Fruit fly (Drosophila melanogaster): Measurements from ENCODE around the gene Whamy.
A peak's percentile ranks its signal among the peaks of the same experiment; 100 is the strongest.

Gene Whamy

dm6 chr3R:9777941-9778360, 3.7 kb upstream of the Whamy start, which contains the start of gene RpS29 (continued):
- TF ChIP-seq CG9139 (GFP tag; optimal IDR thresholded peaks at IDR 0.05) (peak; percentile 34), svp (GFP tag) (peak; percentile 67), Gug (GFP tag; IDR thresholded peaks at IDR 0.05) (no peak), fkh (GFP tag; optimal IDR thresholded peaks at IDR 0.05) (no peak), Eip75B (GFP tag; optimal IDR thresholded peaks at IDR 0.05) (peak; percentile 57), CG7368 (GFP tag; optimal IDR thresholded peaks at IDR 0.05) (peak; percentile 49), topi (GFP tag; optimal IDR thresholded peaks at IDR 0.05) (peak; percentile 76), eg (GFP tag; IDR thresholded peaks at IDR 0.05) (0 out of 3 replicates have a peak, but pooled peaks have one; percentile 44), CG3919 (GFP tag; optimal IDR thresholded peaks at IDR 0.05) (peak; percentile 73), CG6163 (GFP tag; IDR thresholded peaks at IDR 0.05) (peak; percentile 53; the same call in 2 of the 3 replicates), pdm3 (GFP tag; optimal IDR thresholded peaks at IDR 0.05) (peak; percentile 55), CG16779 (tag; optimal IDR thresholded peaks at IDR 0.05) (no peak), spab (GFP tag; optimal IDR thresholded peaks at IDR 0.05) (no peak), Hr39 (GFP tag; optimal IDR thresholded peaks at IDR 0.05) (peak; percentile 65), Eip93F (GFP tag; optimal IDR thresholded peaks at IDR 0.05) (no peak), CG11762 (GFP tag; optimal IDR thresholded peaks at IDR 0.05; ENCODE audit: insufficient read depth) (no peak), CG10631 (GFP tag; optimal IDR thresholded peaks at IDR 0.05) (peak; percentile 36), CG15336 (GFP tag; IDR thresholded peaks at IDR 0.05) (no peak), CG6276 (GFP tag; optimal IDR thresholded peaks at IDR 0.05) (no peak), fd85E (GFP tag; optimal IDR thresholded peaks at IDR 0.05) (no peak), acj6 (GFP tag; optimal IDR thresholded peaks at IDR 0.05) (peak; percentile 55), CG32006 (GFP tag; optimal IDR thresholded peaks at IDR 0.05) (no peak), Hr4 (GFP tag; optimal IDR thresholded peaks at IDR 0.05) (peak; percentile 22)

DNA sequence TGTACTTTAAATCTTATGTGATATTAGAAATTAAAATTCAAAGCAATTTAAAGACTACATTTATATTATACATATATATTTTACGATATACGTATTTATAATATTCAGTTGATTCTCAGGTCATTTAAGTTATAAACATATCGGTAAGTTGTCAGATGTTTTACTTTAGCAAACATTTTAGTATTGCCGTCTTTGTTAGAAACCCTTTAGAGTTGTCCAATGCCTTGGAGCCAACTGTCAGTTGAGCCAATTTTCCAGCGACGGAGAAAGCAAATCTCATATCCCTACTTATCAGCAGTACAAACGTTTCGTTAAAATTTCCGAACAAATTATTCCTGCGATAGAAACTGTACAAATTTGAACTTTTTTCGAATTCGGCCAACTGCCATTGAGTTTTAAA, 602 bp upstream of the Whamy start, which contains the start of gene topi:
Gene topi, plus strand, starts transcription at position 301 of the 400 bp plus-strand sequence.
- no peak for TF ChIP-seq CG8319 (GFP tag; optimal IDR thresholded peaks at IDR 0.05)
- no peak for TF ChIP-seq Ets21C (GFP tag; optimal IDR thresholded peaks at IDR 0.05)
- TF ChIP-seq CG16779 (tag; optimal IDR thresholded peaks at IDR 0.05): no peak
- TF ChIP-seq lz (GFP tag; optimal IDR thresholded peaks at IDR 0.05): no peak
- no peak for TF ChIP-seq Hr38 (GFP tag; optimal IDR thresholded peaks at IDR 0.05)
- no peak for TF ChIP-seq Lpt (GFP tag; optimal IDR thresholded peaks at IDR 0.05)
- TF ChIP-seq vri (GFP tag; optimal IDR thresholded peaks at IDR 0.05): no peak
- no peak for TF ChIP-seq achi (GFP tag; optimal IDR thresholded peaks at IDR 0.05)
- TF ChIP-seq Eip75B (GFP tag; optimal IDR thresholded peaks at IDR 0.05): no peak
- no peak for TF ChIP-seq CG6163 (GFP tag; IDR thresholded peaks at IDR 0.05)
- TF ChIP-seq CG10631 (GFP tag; optimal IDR thresholded peaks at IDR 0.05): no peak
- TF ChIP-seq pdm3 (GFP tag; optimal IDR thresholded peaks at IDR 0.05): no peak
- TF ChIP-seq CG10669 (GFP tag; optimal IDR thresholded peaks at IDR 0.05): no peak
- TF ChIP-seq cyc (GFP tag; optimal IDR thresholded peaks at IDR 0.05): no peak
- TF ChIP-seq CG8632 (GFP tag; optimal IDR thresholded peaks at IDR 0.05): no peak
- no peak for TF ChIP-seq Blimp-1 (GFP tag; optimal IDR thresholded peaks at IDR 0.05)
- TF ChIP-seq Sox14 (GFP tag; optimal IDR thresholded peaks at IDR 0.05): no peak
- no peak for TF ChIP-seq CG8119 (GFP tag; IDR thresholded peaks at IDR 0.05)

- TF ChIP-seq Sox15 (GFP tag; optimal IDR thresholded peaks at IDR 0.05): peak; percentile 91
- peak; percentile 96 for TF ChIP-seq Smox (GFP tag; optimal IDR thresholded peaks at IDR 0.05)
- TF ChIP-seq CG1621 (tag; optimal IDR thresholded peaks at IDR 0.05): peak; percentile 90
- TF ChIP-seq CG10631 (GFP tag; optimal IDR thresholded peaks at IDR 0.05): peak; percentile 96
- peak; percentile 97 for TF ChIP-seq CG31627 (GFP tag; optimal IDR thresholded peaks at IDR 0.05)
- TF ChIP-seq Sox14 (GFP tag; optimal IDR thresholded peaks at IDR 0.05): peak; percentile 97
- TF ChIP-seq dac (GFP tag; optimal IDR thresholded peaks at IDR 0.05): peak; percentile 60
- TF ChIP-seq CG8319 (GFP tag; optimal IDR thresholded peaks at IDR 0.05): peak; percentile 91
- TF ChIP-seq CG8119 (GFP tag; IDR thresholded peaks at IDR 0.05): peak; percentile 95
- TF ChIP-seq CG7368 (GFP tag; optimal IDR thresholded peaks at IDR 0.05): peak; percentile 94
- peak; percentile 96 for TF ChIP-seq acj6 (GFP tag; optimal IDR thresholded peaks at IDR 0.05)
- peak; percentile 98 for TF ChIP-seq esn (GFP tag; optimal IDR thresholded peaks at IDR 0.05)
- peak; percentile 95 for TF ChIP-seq achi (GFP tag; optimal IDR thresholded peaks at IDR 0.05)
- peak; percentile 82 for TF ChIP-seq spab (GFP tag; optimal IDR thresholded peaks at IDR 0.05)
- TF ChIP-seq CG8632 (GFP tag; optimal IDR thresholded peaks at IDR 0.05): peak; percentile 96
- peak; percentile 80 for TF ChIP-seq CG9139 (GFP tag; optimal IDR thresholded peaks at IDR 0.05)
- TF ChIP-seq salr (GFP tag; optimal IDR thresholded peaks at IDR 0.05): peak; percentile 76 to 91
- peak; percentile 97 for TF ChIP-seq pdm3 (GFP tag; optimal IDR thresholded peaks at IDR 0.05)
- TF ChIP-seq CG11294 (GFP tag; IDR thresholded peaks at IDR 0.05): peak; percentile 90
- peak; percentile 96 for TF ChIP-seq CG15336 (GFP tag; IDR thresholded peaks at IDR 0.05)
- peak; percentile 97 for TF ChIP-seq Sox102F (GFP tag; optimal IDR thresholded peaks at IDR 0.05)
- peak; percentile 92 for TF ChIP-seq CG11902 (GFP tag; optimal IDR thresholded peaks at IDR 0.05)
- TF ChIP-seq Hr39 (GFP tag; optimal IDR thresholded peaks at IDR 0.05): peak; percentile 97
- TF ChIP-seq CG32006 (GFP tag; optimal IDR thresholded peaks at IDR 0.05): peak; percentile 90
- TF ChIP-seq fd85E (GFP tag; optimal IDR thresholded peaks at IDR 0.05): peak; percentile 83
- peak; percentile 94 for TF ChIP-seq Eip93F (GFP tag; optimal IDR thresholded peaks at IDR 0.05)
- TF ChIP-seq CG6276 (GFP tag; optimal IDR thresholded peaks at IDR 0.05): peak; percentile 90
Measured at dm6 chr3R:9771519-9771972, 2.7 kb downstream of the Whamy start, which contains the start of gene CG9471. TSS of gene CG9471 (minus strand) at chr3R:9771542.
